Fruit fly (Drosophila melanogaster) whole organism, wandering third instar larva: ENCODE measurements around the gene shf.

Experiments used
- Dfd ChIP-seq: fragments of >200 bp; optimal IDR thresholded peaks from 2 replicates; lab custom pipeline; 2017; ENCODE audit warnings: missing biosample characterization, missing genetic modification characterization
- Myc ChIP-seq: fragments of >200 bp; optimal IDR thresholded peaks from 2 replicates; lab custom pipeline; 2017

The shf gene

DNA sequence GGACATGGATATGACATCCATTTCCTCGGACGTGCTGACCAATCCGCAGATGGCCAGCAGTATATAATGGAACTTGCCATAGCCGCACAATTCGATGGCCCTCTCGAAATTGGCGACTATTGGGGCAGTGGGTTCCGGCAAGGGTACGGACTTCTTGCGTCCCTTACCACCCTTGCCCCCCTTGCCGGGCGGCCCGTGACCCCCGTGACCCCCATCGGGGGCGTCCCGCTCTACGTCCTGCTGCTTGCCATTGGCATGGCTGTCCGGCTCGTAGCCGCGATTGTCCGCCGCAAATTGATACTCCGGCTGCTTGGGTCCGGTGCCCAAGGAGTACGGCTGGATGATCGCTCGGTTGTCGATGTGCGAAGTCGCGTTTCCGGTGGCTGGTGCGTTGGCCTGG is 55.8 kb downstream of the shf start:
- TF ChIP-seq Dfd (GFP tag; lab: Kevin White, UChicago), result peak; percentile 99
- no peak for TF ChIP-seq Myc (lab: Kevin White, UChicago)
- TF ChIP-seq, all 38 proteins: peak for 1
